Fruit fly (Drosophila melanogaster) whole organism, embryonic: ENCODE data around the gene Dh44.
A peak's percentile ranks its signal among the peaks of the same experiment; 100 is the strongest.

Experiments used
- BEAF-32 ChIP-seq: fragments of 200-800 bp; sonication (Bioruptor generic); optimal IDR thresholded peaks from 3 replicates; lab custom pipeline; 2017; ENCODE audit warnings: missing biosample characterization, missing genetic modification characterization, mild to moderate bottlenecking, moderate library complexity, missing genetic modification reagents
- Bdp1 ChIP-seq: fragments of 200-800 bp; sonication (Bioruptor generic); optimal IDR thresholded peaks from 3 replicates; lab custom pipeline; 2016; ENCODE audit warnings: missing biosample characterization, missing genetic modification characterization
- CG10366 ChIP-seq: fragments of 200-800 bp; sonication (Bioruptor generic); IDR thresholded peaks from 2 replicates; pipeline ENCODE4 v1.3.6; 2022; ENCODE audit warnings: missing biosample characterization, missing genetic modification characterization
- CG11247 ChIP-seq: fragments of 200-800 bp; sonication (Bioruptor generic); IDR thresholded peaks from 2 replicates; pipeline ENCODE4 v1.3.6; 2022; ENCODE audit warnings: missing biosample characterization, missing genetic modification characterization
- CG12769 ChIP-seq: fragments of 200-800 bp; sonication (Bioruptor generic); optimal IDR thresholded peaks from 2 replicates; lab custom pipeline; 2019; ENCODE audit warnings: missing biosample characterization, mild to moderate bottlenecking, missing genetic modification characterization, moderate library complexity
- CG14441 ChIP-seq: fragments of 200-800 bp; sonication (Bioruptor generic); IDR thresholded peaks from 2 replicates; pipeline ENCODE4 v1.3.6; 2022; ENCODE audit warnings: missing biosample characterization, missing genetic modification characterization
- CG14860 ChIP-seq: fragments of 200-800 bp; sonication (Bioruptor generic); IDR thresholded peaks from 3 replicates; pipeline ENCODE4 v1.3.6; 2022; ENCODE audit warnings: missing biosample characterization, missing genetic modification characterization; ENCODE audit not compliant: partially characterized antibody
- CG15269 ChIP-seq: fragments of 200-800 bp; sonication (Bioruptor generic); optimal IDR thresholded peaks from 2 replicates; lab custom pipeline; 2018; ENCODE audit warnings: missing biosample characterization, mild to moderate bottlenecking, missing genetic modification characterization, moderate library complexity
- CG15696 ChIP-seq: fragments of 200-800 bp; sonication (Bioruptor generic); optimal IDR thresholded peaks from 2 replicates; lab custom pipeline; 2019; ENCODE audit warnings: missing biosample characterization, mild to moderate bottlenecking, missing genetic modification characterization, moderate library complexity
- CG1647 ChIP-seq: fragments of 200-800 bp; sonication (Bioruptor generic); optimal IDR thresholded peaks from 3 replicates; lab custom pipeline; 2016; ENCODE audit warnings: missing biosample characterization, missing genetic modification characterization
- CG16863 ChIP-seq: fragments of 200-800 bp; sonication (Bioruptor generic); optimal IDR thresholded peaks from 3 replicates; lab custom pipeline; 2016; ENCODE audit warnings: missing biosample characterization, missing genetic modification characterization
- CG18476 ChIP-seq: fragments of 200-800 bp; sonication (Bioruptor generic); optimal IDR thresholded peaks from 2 replicates; lab custom pipeline; 2016; ENCODE audit warnings: missing biosample characterization, mild to moderate bottlenecking, missing genetic modification characterization
- CG18599 ChIP-seq: fragments of 200-800 bp; sonication (Bioruptor generic); optimal IDR thresholded peaks from 3 replicates; lab custom pipeline; 2017; ENCODE audit warnings: missing biosample characterization, missing genetic modification characterization, mild to moderate bottlenecking, moderate library complexity, missing genetic modification reagents
- CG18619 ChIP-seq: fragments of 200-800 bp; sonication (Bioruptor generic); optimal IDR thresholded peaks from 3 replicates; lab custom pipeline; 2017; ENCODE audit warnings: missing biosample characterization, mild to moderate bottlenecking, missing genetic modification characterization
- CG2116 ChIP-seq: fragments of 200-800 bp; sonication (Bioruptor generic); optimal IDR thresholded peaks from 3 replicates; lab custom pipeline; 2018; ENCODE audit warnings: missing biosample characterization, mild to moderate bottlenecking, missing genetic modification characterization
- CG4328 ChIP-seq: fragments of 200-800 bp; sonication (Bioruptor generic); optimal IDR thresholded peaks from 3 replicates; lab custom pipeline; 2017; ENCODE audit warnings: missing biosample characterization, missing genetic modification reagents, missing genetic modification characterization
- CG4617 ChIP-seq: fragments of 200-800 bp; sonication (Bioruptor generic); optimal IDR thresholded peaks from 3 replicates; lab custom pipeline; 2016; ENCODE audit warnings: missing biosample characterization, missing genetic modification characterization, borderline replicate concordance
- CG4854 ChIP-seq: fragments of 200-800 bp; sonication (Bioruptor generic); optimal IDR thresholded peaks from 2 replicates; lab custom pipeline; 2016; ENCODE audit warnings: missing biosample characterization, missing genetic modification characterization, inconsistent platforms
- CG8089 ChIP-seq: fragments of 200-800 bp; sonication (Bioruptor generic); optimal IDR thresholded peaks from 3 replicates; lab custom pipeline; 2016; ENCODE audit warnings: missing biosample characterization, missing genetic modification characterization
- CG8478 ChIP-seq: fragments of >200 bp; optimal IDR thresholded peaks from 2 replicates; lab custom pipeline; 2018
- CG9437 ChIP-seq: fragments of 200-800 bp; sonication (Bioruptor generic); optimal IDR thresholded peaks from 2 replicates; lab custom pipeline; 2018; ENCODE audit warnings: missing biosample characterization, mild to moderate bottlenecking, missing genetic modification characterization
- CTCF ChIP-seq: fragments of 200-800 bp; sonication (Bioruptor generic); optimal IDR thresholded peaks from 2 replicates; lab custom pipeline; 2017; ENCODE audit warnings: missing biosample characterization, mild to moderate bottlenecking, missing genetic modification characterization, moderate library complexity
- Dll ChIP-seq: fragments of 200-800 bp; sonication (Bioruptor generic); IDR thresholded peaks from 4 replicates; pipeline ENCODE4 v1.3.6; 2022; ENCODE audit warnings: missing biosample characterization, missing genetic modification characterization; ENCODE audit not compliant: partially characterized antibody
- ERR ChIP-seq: fragments of 200-800 bp; sonication (Bioruptor generic); optimal IDR thresholded peaks from 2 replicates; lab custom pipeline; 2016; ENCODE audit warnings: missing biosample characterization, missing genetic modification characterization
- Fer2 ChIP-seq: fragments of 200-800 bp; sonication (Bioruptor generic); optimal IDR thresholded peaks from 2 replicates; lab custom pipeline; 2018; ENCODE audit warnings: missing biosample characterization, mild to moderate bottlenecking, missing genetic modification characterization, moderate library complexity
- Gsc ChIP-seq: fragments of 200-800 bp; sonication (Bioruptor generic); IDR thresholded peaks from 2 replicates; pipeline ENCODE4 v1.3.6; 2022; ENCODE audit warnings: missing biosample characterization, missing genetic modification characterization
- H15 ChIP-seq: fragments of 200-800 bp; sonication (Bioruptor generic); IDR thresholded peaks from 3 replicates; pipeline ENCODE4 v1.3.6; 2022; ENCODE audit warnings: missing biosample characterization, missing genetic modification characterization
- Hey ChIP-seq: fragments of 200-800 bp; sonication (Bioruptor generic); optimal IDR thresholded peaks from 3 replicates; lab custom pipeline; 2018; ENCODE audit warnings: missing biosample characterization, mild to moderate bottlenecking, missing genetic modification characterization
- Hmr ChIP-seq: fragments of 200-800 bp; sonication (Bioruptor generic); optimal IDR thresholded peaks from 3 replicates; lab custom pipeline; 2017; ENCODE audit warnings: mild to moderate bottlenecking, missing biosample characterization, missing genetic modification reagents, missing genetic modification characterization
- Mrtf ChIP-seq: fragments of 200-800 bp; sonication (Bioruptor generic); IDR thresholded peaks from 3 replicates; pipeline ENCODE4 v1.3.6; 2022; ENCODE audit warnings: missing biosample characterization, missing genetic modification characterization
- NC2α ChIP-seq: fragments of 200-800 bp; sonication (Bioruptor generic); optimal IDR thresholded peaks from 2 replicates; lab custom pipeline; 2016; ENCODE audit warnings: missing biosample characterization, missing genetic modification characterization
- Oli ChIP-seq: fragments of 200-800 bp; sonication (Bioruptor generic); optimal IDR thresholded peaks from 2 replicates; lab custom pipeline; 2018; ENCODE audit warnings: missing biosample characterization, mild to moderate bottlenecking, missing genetic modification characterization, moderate library complexity
- PHDP ChIP-seq: fragments of 200-800 bp; sonication (Bioruptor generic); optimal IDR thresholded peaks from 3 replicates; lab custom pipeline; 2018; ENCODE audit warnings: missing biosample characterization, mild to moderate bottlenecking, missing genetic modification characterization, moderate library complexity
- Sox102F ChIP-seq: fragments of 200-800 bp; sonication (Bioruptor generic); optimal IDR thresholded peaks from 2 replicates; lab custom pipeline; 2018; ENCODE audit warnings: missing biosample characterization, mild to moderate bottlenecking, missing genetic modification characterization, moderate library complexity
- Ssrp ChIP-seq: fragments of 200-800 bp; sonication (Bioruptor generic); optimal IDR thresholded peaks from 2 replicates; lab custom pipeline; 2018; ENCODE audit warnings: missing biosample characterization, mild to moderate bottlenecking, missing genetic modification characterization, moderate library complexity
- Xrp1 ChIP-seq: fragments of 200-800 bp; sonication (Bioruptor generic); IDR thresholded peaks from 2 replicates; pipeline ENCODE4 v1.3.6; 2022; ENCODE audit warnings: missing biosample characterization, missing genetic modification characterization
- al ChIP-seq: fragments of 200-800 bp; sonication (Bioruptor generic); IDR thresholded peaks from 2 replicates; pipeline ENCODE4 v1.3.6; 2022; ENCODE audit warnings: missing biosample characterization, missing genetic modification characterization
- bigmax ChIP-seq: fragments of 200-800 bp; sonication (Bioruptor generic); optimal IDR thresholded peaks from 2 replicates; lab custom pipeline; 2018; ENCODE audit warnings: missing biosample characterization, mild to moderate bottlenecking, missing genetic modification characterization
- bowl ChIP-seq: fragments of 200-800 bp; sonication (Bioruptor generic); IDR thresholded peaks from 2 replicates; pipeline ENCODE4 v1.3.6; 2022; ENCODE audit warnings: missing biosample characterization, missing genetic modification characterization
- br ChIP-seq: fragments of >200 bp; optimal IDR thresholded peaks from 2 replicates; lab custom pipeline; 2017
- fd102C ChIP-seq: fragments of 200-800 bp; sonication (Bioruptor generic); optimal IDR thresholded peaks from 2 replicates; lab custom pipeline; 2018; ENCODE audit warnings: missing biosample characterization, mild to moderate bottlenecking, missing genetic modification characterization, moderate library complexity
- fd3F ChIP-seq: fragments of 200-800 bp; sonication (Bioruptor generic); optimal IDR thresholded peaks from 2 replicates; lab custom pipeline; 2018; ENCODE audit warnings: missing biosample characterization, mild to moderate bottlenecking, missing genetic modification characterization, moderate library complexity
- fu2 ChIP-seq: fragments of 200-800 bp; sonication (Bioruptor generic); optimal IDR thresholded peaks from 2 replicates; lab custom pipeline; 2016; ENCODE audit warnings: missing biosample characterization, missing genetic modification characterization
- gem ChIP-seq: fragments of 200-800 bp; sonication (Bioruptor generic); optimal IDR thresholded peaks from 2 replicates; lab custom pipeline; 2019; ENCODE audit warnings: missing biosample characterization, mild to moderate bottlenecking, missing genetic modification characterization, moderate library complexity
- hbn ChIP-seq: fragments of 200-800 bp; sonication (Bioruptor generic); IDR thresholded peaks from 2 replicates; pipeline ENCODE4 v1.3.6; 2022; ENCODE audit warnings: missing biosample characterization, missing genetic modification characterization; ENCODE audit not compliant: partially characterized antibody
- kni ChIP-seq: fragments of 200-800 bp; sonication (Bioruptor generic); optimal IDR thresholded peaks from 3 replicates; lab custom pipeline; 2017; ENCODE audit warnings: mild to moderate bottlenecking, missing biosample characterization, missing genetic modification reagents, missing genetic modification characterization
- lbe ChIP-seq: fragments of 200-800 bp; sonication (Bioruptor generic); optimal IDR thresholded peaks from 2 replicates; lab custom pipeline; 2016; ENCODE audit warnings: missing biosample characterization, mild to moderate bottlenecking, missing genetic modification characterization
- psq ChIP-seq: fragments of 200-800 bp; sonication (Bioruptor generic); optimal IDR thresholded peaks from 2 replicates; lab custom pipeline; 2017; ENCODE audit warnings: missing biosample characterization, missing genetic modification characterization
- run ChIP-seq: fragments of 200-800 bp; sonication (Bioruptor generic); optimal IDR thresholded peaks from 3 replicates; lab custom pipeline; 2018; ENCODE audit warnings: missing biosample characterization, mild to moderate bottlenecking, missing genetic modification characterization
- slbo ChIP-seq: fragments of 200-800 bp; sonication (Bioruptor generic); IDR thresholded peaks from 2 replicates; pipeline ENCODE4 v1.3.6; 2022; ENCODE audit warnings: missing biosample characterization, missing genetic modification characterization
- so ChIP-seq: fragments of 200-800 bp; sonication (Bioruptor generic); IDR thresholded peaks from 3 replicates; pipeline ENCODE4 v1.3.6; 2022; ENCODE audit warnings: missing biosample characterization, missing genetic modification characterization
- toy ChIP-seq: fragments of 200-800 bp; sonication (Bioruptor generic); IDR thresholded peaks from 2 replicates; pipeline ENCODE4 v1.3.6; 2022; ENCODE audit warnings: missing biosample characterization, missing genetic modification characterization
- vvl ChIP-seq: fragments of 200-800 bp; sonication (Bioruptor generic); IDR thresholded peaks from 2 replicates; pipeline ENCODE4 v1.3.6; 2022; ENCODE audit warnings: missing biosample characterization, missing genetic modification characterization
- zf30C ChIP-seq: fragments of 200-800 bp; sonication (Bioruptor generic); optimal IDR thresholded peaks from 3 replicates; lab custom pipeline; 2018; ENCODE audit warnings: missing biosample characterization, mild to moderate bottlenecking, missing genetic modification characterization

Gene Dh44

DNA sequence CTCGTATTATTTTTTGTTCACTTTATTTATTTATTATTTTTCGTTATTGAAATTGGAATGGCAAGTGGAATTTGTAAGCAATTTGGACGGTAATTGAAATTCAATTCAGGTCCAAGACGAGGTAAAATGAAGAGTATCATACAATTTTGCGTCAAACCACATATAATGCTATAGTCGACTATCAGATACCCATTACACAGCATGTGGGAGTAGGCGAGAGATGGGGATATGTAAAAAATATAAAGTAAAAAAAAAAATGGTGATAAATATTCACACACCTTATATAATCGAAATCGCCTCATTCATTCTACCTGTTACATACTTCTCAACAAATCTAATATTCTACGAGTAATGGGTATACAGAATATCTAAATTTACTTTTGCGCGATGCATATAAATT lies 25.8 kb upstream of the Dh44 start (continued):
- TF ChIP-seq CG18619 (GFP tag; lab: Kevin White, UChicago) (no peak), lbe (GFP tag; lab: Kevin White, UChicago) (peak; percentile 29), bigmax (GFP tag; lab: Kevin White, UChicago) (no peak), br (lab: Kevin White, UChicago) (no peak), CG10366 (GFP tag; lab: Robert Waterston, UW) (no peak), Fer2 (no peak), slbo (GFP tag; lab: Robert Waterston, UW) (no peak), CG4328 (no peak), Xrp1 (GFP tag; lab: Robert Waterston, UW) (no peak), Hmr (no peak), Ssrp (tag; lab: Kevin White, UChicago) (peak; percentile 4), NC2α (GFP tag; lab: Kevin White, UChicago) (no peak), ERR (no peak), H15 (GFP tag; lab: Robert Waterston, UW) (no peak), so (no peak), Dll (GFP tag; lab: Robert Waterston, UW) (peak; percentile 24; the same call in 1 of the 4 replicates), CTCF (GFP tag; lab: Kevin White, UChicago) (no peak), CG15696 (tag; lab: Kevin White, UChicago) (no peak), CG15269 (tag; lab: Kevin White, UChicago) (peak; percentile 12), CG1647 (GFP tag; lab: Kevin White, UChicago) (no peak), Mrtf (GFP tag; lab: Robert Waterston, UW) (no peak), CG9437 (GFP tag; lab: Kevin White, UChicago) (no peak), hbn (GFP tag; lab: Robert Waterston, UW) (no peak), CG14860 (GFP tag; lab: Robert Waterston, UW) (peak; percentile 80), kni (GFP tag; lab: Kevin White, UChicago) (no peak), CG4854 (no peak), CG14441 (GFP tag; lab: Robert Waterston, UW) (no peak), Hey (tag; lab: Kevin White, UChicago) (no peak), CG4617 (GFP tag; lab: Kevin White, UChicago) (no peak), CG12769 (peak; percentile 1), al (GFP tag; lab: Robert Waterston, UW) (no peak), CG2116 (no peak), CG18599 (GFP tag; lab: Kevin White, UChicago) (peak; percentile 10), psq (no peak), bowl (GFP tag; lab: Robert Waterston, UW) (no peak), CG18476 (GFP tag; lab: Kevin White, UChicago) (no peak), fd102C (GFP tag; lab: Kevin White, UChicago) (no peak), vvl (GFP tag; lab: Robert Waterston, UW) (0 out of 2 replicates have a peak, but pooled peaks have one; percentile 40), CG16863 (GFP tag; lab: Kevin White, UChicago) (no peak), BEAF-32 (no peak), zf30C (GFP tag; lab: Kevin White, UChicago) (no peak), CG8478 (no peak)
- TF ChIP-seq, all 482 proteins: peak for 37

DNA sequence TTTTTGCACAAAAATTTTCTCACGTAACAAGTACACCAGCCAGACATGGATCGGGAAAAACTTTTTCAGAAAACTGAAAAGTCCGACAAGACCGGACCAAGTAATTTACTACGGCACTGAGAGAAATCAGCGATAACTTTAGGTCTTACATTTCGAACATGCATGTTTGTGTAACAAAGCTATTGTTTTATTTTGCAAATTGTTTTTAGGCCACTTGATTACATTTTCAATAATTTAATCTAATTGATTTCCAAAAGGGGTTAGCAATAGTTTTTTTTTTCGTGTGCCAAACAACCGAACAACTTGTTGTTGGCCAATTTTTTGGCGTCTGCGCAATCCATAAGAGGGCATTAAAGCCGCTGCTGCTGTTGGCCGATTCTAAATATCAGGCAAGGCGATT lies 24.9 kb upstream of the Dh44 start:
- TF ChIP-seq fu2 (GFP tag; lab: Kevin White, UChicago): no peak
- peak; percentile 82 for TF ChIP-seq Sox102F (GFP tag; lab: Kevin White, UChicago)
- TF ChIP-seq CG8089 (GFP tag; lab: Kevin White, UChicago): peak; percentile 36
- TF ChIP-seq Oli: peak; percentile 63
- peak; percentile 40 for TF ChIP-seq fd3F (GFP tag; lab: Kevin White, UChicago)
- TF ChIP-seq toy: no peak
- 0 out of 2 replicates have a peak, but pooled peaks have one; percentile 34 for TF ChIP-seq CG11247
- peak; percentile 71 for TF ChIP-seq PHDP (tag; lab: Kevin White, UChicago)
- TF ChIP-seq run (tag; lab: Kevin White, UChicago): peak; percentile 10
- peak; percentile 77 for TF ChIP-seq gem (tag; lab: Kevin White, UChicago)
- peak; percentile 31 for TF ChIP-seq Bdp1 (GFP tag; lab: Kevin White, UChicago)
- TF ChIP-seq Gsc: no peak
- TF ChIP-seq BEAF-32: no peak
